Fruit fly (Drosophila melanogaster) whole organism, embryonic: Measurements from ENCODE around the gene CG7914.

ENCODE experiments used
- CG10267 ChIP-seq: fragments of 200-800 bp; sonication (Bioruptor generic); optimal IDR thresholded peaks from 2 replicates; lab custom pipeline; 2018; ENCODE audit warnings: missing biosample characterization, mild to moderate bottlenecking, missing genetic modification characterization, moderate library complexity
- CG10274 ChIP-seq: fragments of 200-800 bp; sonication (Bioruptor generic); optimal IDR thresholded peaks from 3 replicates; lab custom pipeline; 2017; ENCODE audit warnings: missing biosample characterization, mild to moderate bottlenecking, missing genetic modification characterization
- CG10979 ChIP-seq: fragments of 200-800 bp; sonication (Bioruptor generic); optimal IDR thresholded peaks from 2 replicates; lab custom pipeline; 2018; ENCODE audit warnings: missing biosample characterization, mild to moderate bottlenecking, missing genetic modification characterization, moderate library complexity
- CG11723 ChIP-seq: fragments of 200-800 bp; sonication (Bioruptor generic); optimal IDR thresholded peaks from 2 replicates; lab custom pipeline; 2017; ENCODE audit warnings: missing biosample characterization, mild to moderate bottlenecking, missing genetic modification characterization
- CG12391 ChIP-seq: fragments of 200-800 bp; sonication (Bioruptor generic); optimal IDR thresholded peaks from 3 replicates; lab custom pipeline; 2018; ENCODE audit warnings: missing biosample characterization, mild to moderate bottlenecking, missing genetic modification characterization, moderate library complexity
- CG13424 ChIP-seq: fragments of 200-800 bp; sonication (Bioruptor generic); optimal IDR thresholded peaks from 2 replicates; lab custom pipeline; 2019; ENCODE audit warnings: missing biosample characterization, mild to moderate bottlenecking, missing genetic modification characterization, moderate library complexity
- CG15601 ChIP-seq: fragments of 200-800 bp; sonication (Bioruptor generic); optimal IDR thresholded peaks from 3 replicates; lab custom pipeline; 2019; ENCODE audit warnings: missing biosample characterization, mild to moderate bottlenecking, missing genetic modification characterization, moderate library complexity
- CG17385 ChIP-seq: fragments of 200-800 bp; sonication (Bioruptor generic); optimal IDR thresholded peaks from 3 replicates; lab custom pipeline; 2018; ENCODE audit warnings: missing biosample characterization, mild to moderate bottlenecking, missing genetic modification characterization
- CG2875 ChIP-seq: fragments of 200-800 bp; sonication (Bioruptor generic); optimal IDR thresholded peaks from 2 replicates; lab custom pipeline; 2017; ENCODE audit warnings: missing biosample characterization, mild to moderate bottlenecking, missing genetic modification characterization, missing genetic modification reagents
- CG31388 ChIP-seq: fragments of 200-800 bp; sonication (Bioruptor generic); optimal IDR thresholded peaks from 2 replicates; lab custom pipeline; 2016; ENCODE audit warnings: missing biosample characterization, missing genetic modification characterization
- CG3407 ChIP-seq: fragments of 200-800 bp; sonication (Bioruptor generic); optimal IDR thresholded peaks from 2 replicates; lab custom pipeline; 2018; ENCODE audit warnings: missing biosample characterization, mild to moderate bottlenecking, missing genetic modification characterization
- CG4730 ChIP-seq: fragments of 200-800 bp; sonication (Bioruptor generic); IDR thresholded peaks from 2 replicates; pipeline ENCODE4 v1.3.6; 2022; ENCODE audit warnings: missing biosample characterization, missing genetic modification characterization
- CG7357 ChIP-seq: fragments of 200-800 bp; sonication (Bioruptor generic); IDR thresholded peaks from 3 replicates; pipeline ENCODE4 v1.3.6; 2022; ENCODE audit warnings: missing biosample characterization, missing genetic modification characterization
- CG7839 ChIP-seq: fragments of 200-800 bp; sonication (Bioruptor generic); optimal IDR thresholded peaks from 3 replicates; lab custom pipeline; 2018; ENCODE audit warnings: missing biosample characterization, mild to moderate bottlenecking, missing genetic modification characterization, moderate library complexity
- CG7963 ChIP-seq: fragments of 200-800 bp; sonication (Bioruptor generic); IDR thresholded peaks from 3 replicates; pipeline ENCODE4 v1.3.6; 2022; ENCODE audit warnings: missing biosample characterization, missing genetic modification characterization; ENCODE audit not compliant: partially characterized antibody
- CG8281 ChIP-seq: fragments of 200-800 bp; sonication (Bioruptor generic); optimal IDR thresholded peaks from 2 replicates; lab custom pipeline; 2018; ENCODE audit warnings: missing biosample characterization, mild to moderate bottlenecking, missing genetic modification characterization, moderate library complexity
- CG8388 ChIP-seq: fragments of 200-800 bp; sonication (Bioruptor generic); optimal IDR thresholded peaks from 2 replicates; lab custom pipeline; 2019; ENCODE audit warnings: missing biosample characterization, mild to moderate bottlenecking, missing genetic modification characterization, moderate library complexity
- CoRest ChIP-seq: fragments of 200-800 bp; sonication (Bioruptor generic); optimal IDR thresholded peaks from 3 replicates; lab custom pipeline; 2018; ENCODE audit warnings: missing biosample characterization, mild to moderate bottlenecking, missing genetic modification characterization, moderate library complexity
- D ChIP-seq, 2 experiments: fragments of 200-800 bp in 1 of 2; fragments of >200 bp in 1 of 2; sonication (Bioruptor generic) in 1 of 2; optimal IDR thresholded peaks; 2 replicates in 1 of 2; 3 replicates in 1 of 2; lab custom pipeline; 2017; ENCODE audit warnings: mild to moderate bottlenecking in 1 of 2, missing biosample characterization in 1 of 2, missing genetic modification characterization in 1 of 2, missing genetic modification reagents in 1 of 2
- D19A ChIP-seq: fragments of 200-800 bp; optimal IDR thresholded peaks from 3 replicates; lab custom pipeline; 2019; ENCODE audit warnings: missing biosample characterization, mild to moderate bottlenecking, missing genetic modification characterization, moderate library complexity
- Dfd ChIP-seq, 2 experiments: fragments of >200 bp; optimal IDR thresholded peaks; 2 replicates each; lab custom pipeline; 2017; ENCODE audit warnings: missing biosample characterization in 2 of 2, missing genetic modification characterization in 2 of 2
- Dip3 ChIP-seq: fragments of 200-800 bp; sonication (Bioruptor generic); optimal IDR thresholded peaks from 3 replicates; lab custom pipeline; 2016; ENCODE audit warnings: missing biosample characterization, missing genetic modification characterization
- Ets97D ChIP-seq: fragments of 200-800 bp; sonication (Bioruptor generic); optimal IDR thresholded peaks from 3 replicates; lab custom pipeline; 2016; ENCODE audit warnings: missing biosample characterization, missing genetic modification characterization
- Fer3 ChIP-seq: fragments of 200-800 bp; sonication (Bioruptor generic); optimal IDR thresholded peaks from 2 replicates; lab custom pipeline; 2018; ENCODE audit warnings: missing biosample characterization, mild to moderate bottlenecking, missing genetic modification characterization, moderate library complexity
- H2.0 ChIP-seq: fragments of 200-800 bp; sonication (Bioruptor generic); IDR thresholded peaks from 2 replicates; pipeline ENCODE4 v1.3.6; 2022; ENCODE audit warnings: missing biosample characterization, missing genetic modification characterization
- HLH4C ChIP-seq: fragments of 200-800 bp; sonication (Bioruptor generic); IDR thresholded peaks from 3 replicates; pipeline ENCODE4 v1.3.6; 2022; ENCODE audit warnings: missing biosample characterization, missing genetic modification characterization; ENCODE audit not compliant: partially characterized antibody
- Hey ChIP-seq: fragments of 200-800 bp; sonication (Bioruptor generic); optimal IDR thresholded peaks from 3 replicates; lab custom pipeline; 2018; ENCODE audit warnings: missing biosample characterization, mild to moderate bottlenecking, missing genetic modification characterization
- Hr78 ChIP-seq, 2 experiments: fragments of 200-800 bp in 1 of 2; fragments of >200 bp in 1 of 2; sonication (Bioruptor generic) in 1 of 2; optimal IDR thresholded peaks; 2 replicates each; lab custom pipeline; 2017 to 2019; ENCODE audit warnings: missing biosample characterization in 2 of 2, missing genetic modification characterization in 2 of 2, mild to moderate bottlenecking in 1 of 2, moderate library complexity in 1 of 2
- Mes4 ChIP-seq: fragments of 200-800 bp; sonication (Bioruptor generic); optimal IDR thresholded peaks from 2 replicates; lab custom pipeline; 2016; ENCODE audit warnings: missing biosample characterization, missing genetic modification characterization
- NFAT ChIP-seq: fragments of 200-800 bp; sonication (Bioruptor generic); IDR thresholded peaks from 2 replicates; pipeline ENCODE4 v1.3.6; 2022; ENCODE audit warnings: missing biosample characterization, missing genetic modification characterization
- Oli ChIP-seq: fragments of 200-800 bp; sonication (Bioruptor generic); optimal IDR thresholded peaks from 2 replicates; lab custom pipeline; 2018; ENCODE audit warnings: missing biosample characterization, mild to moderate bottlenecking, missing genetic modification characterization, moderate library complexity
- Optix ChIP-seq: fragments of 200-800 bp; sonication (Bioruptor generic); IDR thresholded peaks from 3 replicates; pipeline ENCODE4 v1.3.6; 2022; ENCODE audit warnings: missing biosample characterization, missing genetic modification characterization
- Sox100B ChIP-seq: fragments of 200-800 bp; sonication (Bioruptor generic); optimal IDR thresholded peaks from 3 replicates; lab custom pipeline; 2018; ENCODE audit warnings: missing biosample characterization, mild to moderate bottlenecking, missing genetic modification characterization
- ato ChIP-seq: fragments of 200-800 bp; sonication (Bioruptor generic); IDR thresholded peaks from 2 replicates; pipeline ENCODE4 v1.3.6; 2022; ENCODE audit warnings: missing biosample characterization, missing genetic modification characterization; ENCODE audit not compliant: partially characterized antibody
- br ChIP-seq: fragments of >200 bp; optimal IDR thresholded peaks from 2 replicates; lab custom pipeline; 2017
- bsh ChIP-seq, 2 experiments: fragments of 200-800 bp; sonication (Bioruptor generic); optimal IDR thresholded peaks; 2 replicates each; lab custom pipeline; 2017 to 2018; ENCODE audit warnings: mild to moderate bottlenecking in 2 of 2, missing biosample characterization in 2 of 2, missing genetic modification characterization in 2 of 2, moderate library complexity in 1 of 2
- dmrt99B ChIP-seq: fragments of 200-800 bp; sonication (Bioruptor generic); optimal IDR thresholded peaks from 2 replicates; lab custom pipeline; 2018; ENCODE audit warnings: missing biosample characterization, mild to moderate bottlenecking, missing genetic modification characterization, moderate library complexity
- gce ChIP-seq: fragments of 200-800 bp; sonication (Bioruptor generic); IDR thresholded peaks from 3 replicates; pipeline ENCODE4 v1.3.6; 2022; ENCODE audit warnings: missing biosample characterization, missing genetic modification characterization
- gem ChIP-seq: fragments of 200-800 bp; sonication (Bioruptor generic); optimal IDR thresholded peaks from 2 replicates; lab custom pipeline; 2019; ENCODE audit warnings: missing biosample characterization, mild to moderate bottlenecking, missing genetic modification characterization, moderate library complexity
- gsb-n ChIP-seq: fragments of 200-800 bp; sonication (Bioruptor generic); optimal IDR thresholded peaks from 3 replicates; lab custom pipeline; 2018; ENCODE audit warnings: missing biosample characterization, mild to moderate bottlenecking, missing genetic modification characterization
- hkb ChIP-seq, 2 experiments: fragments of 200-800 bp in 1 of 2; fragments of >200 bp in 1 of 2; sonication (Bioruptor generic) in 1 of 2; IDR thresholded peaks in 1 of 2; optimal IDR thresholded peaks in 1 of 2; 2 replicates each; pipeline versions ENCODE4 v1.3.6 to Lab custom; 2017 to 2022; ENCODE audit warnings: missing biosample characterization in 1 of 2, missing genetic modification characterization in 1 of 2
- lbe ChIP-seq: fragments of 200-800 bp; sonication (Bioruptor generic); optimal IDR thresholded peaks from 2 replicates; lab custom pipeline; 2016; ENCODE audit warnings: missing biosample characterization, mild to moderate bottlenecking, missing genetic modification characterization
- seq ChIP-seq: fragments of 200-800 bp; sonication (Bioruptor generic); IDR thresholded peaks from 2 replicates; pipeline ENCODE4 v1.3.6; 2022; ENCODE audit warnings: missing biosample characterization, missing genetic modification characterization
- unpg ChIP-seq: fragments of 200-800 bp; sonication (Bioruptor generic); optimal IDR thresholded peaks from 3 replicates; lab custom pipeline; 2018; ENCODE audit warnings: missing biosample characterization, mild to moderate bottlenecking, missing genetic modification characterization, moderate library complexity
- z ChIP-seq: fragments of 200-800 bp; sonication (Bioruptor generic); IDR thresholded peaks from 3 replicates; pipeline ENCODE4 v1.3.6; 2022; ENCODE audit warnings: missing biosample characterization, missing genetic modification characterization

The CG7914 gene

DNA sequence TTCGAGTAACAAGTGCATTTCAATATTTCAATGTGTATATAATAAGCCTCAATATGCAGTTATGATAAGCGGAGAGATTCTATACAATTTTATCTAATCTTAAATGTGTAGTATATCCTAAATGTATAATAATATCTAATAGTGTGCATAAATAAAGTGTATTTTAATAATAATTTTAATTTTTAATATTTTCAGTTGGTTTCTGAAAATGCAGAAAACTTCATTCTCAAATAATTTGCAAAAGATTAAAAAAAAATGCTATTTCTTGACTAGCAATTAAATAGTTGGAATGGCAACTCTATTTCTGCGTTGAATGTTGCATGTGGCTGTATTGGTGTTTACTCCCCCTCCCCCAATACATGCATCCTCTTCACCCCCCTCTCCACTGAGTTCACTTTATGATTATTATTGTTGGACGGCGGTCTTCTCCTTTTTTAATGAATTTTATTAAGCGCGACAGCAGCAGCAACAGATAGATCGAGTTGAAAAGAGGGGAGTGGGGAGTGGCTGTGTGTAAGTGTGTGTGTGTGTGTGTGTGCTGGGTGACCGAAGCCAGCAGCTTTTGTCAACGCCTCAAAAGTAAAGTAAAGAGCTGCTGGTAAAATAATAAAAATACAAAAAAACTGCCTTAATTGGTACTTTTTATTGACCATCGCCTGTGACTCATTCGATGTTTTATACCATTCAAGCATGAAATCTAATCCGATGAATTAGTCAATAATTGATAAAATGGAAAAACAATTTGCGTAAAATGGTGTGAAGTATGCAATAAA, 32.4 kb downstream of the CG7914 start (continued):
- no peak for TF ChIP-seq CG4730
- 0 out of 3 replicates have a peak, but pooled peaks have one; percentile 19 for TF ChIP-seq z (GFP tag; lab: Robert Waterston, UW)
- no peak for TF ChIP-seq CG7357 (GFP tag; lab: Robert Waterston, UW)
- no peak for TF ChIP-seq br (lab: Kevin White, UChicago)
- TF ChIP-seq Optix (GFP tag; lab: Robert Waterston, UW), result no peak

DNA sequence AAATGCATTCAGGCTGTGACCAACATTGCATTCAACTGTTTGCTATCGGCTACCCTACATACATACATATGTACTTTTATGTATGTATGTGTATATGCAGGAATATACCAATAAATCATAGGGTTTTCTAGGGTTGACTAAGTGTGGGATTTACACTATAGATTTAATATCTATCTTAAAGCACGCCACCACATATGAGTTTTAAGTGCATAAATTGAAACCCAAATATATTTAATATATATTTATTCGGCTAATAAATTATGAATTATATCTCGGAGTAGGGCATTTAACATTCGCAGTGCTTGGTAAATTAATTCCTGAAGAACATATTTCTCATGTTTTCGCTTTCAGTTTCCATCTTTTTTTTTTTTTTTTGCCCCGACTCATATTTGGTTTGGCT, 33.3 kb downstream of the CG7914 start:
- TF ChIP-seq D (optimal IDR thresholded peaks at IDR 0.05; lab: Kevin White, UChicago), result no peak
- TF ChIP-seq D (GFP tag; optimal IDR thresholded peaks at IDR 0.05; lab: Kevin White, UChicago), result peak; percentile 15
- peak; percentile 49 for TF ChIP-seq dmrt99B (tag; lab: Kevin White, UChicago)
- TF ChIP-seq CG10267, result peak; percentile 29
- no peak for TF ChIP-seq gce (GFP tag; lab: Robert Waterston, UW)
- TF ChIP-seq CG2875 (GFP tag; lab: Kevin White, UChicago), result peak; percentile 15
- TF ChIP-seq lbe (GFP tag; lab: Kevin White, UChicago), result peak; percentile 38
- no peak for TF ChIP-seq HLH4C (GFP tag; lab: Robert Waterston, UW)
- TF ChIP-seq seq (GFP tag; lab: Robert Waterston, UW), result no peak
- TF ChIP-seq gsb-n (tag; lab: Kevin White, UChicago), result peak; percentile 20
- TF ChIP-seq CG12391, result peak; percentile 35
- peak; percentile 59 for TF ChIP-seq CG10979 (tag; lab: Kevin White, UChicago)
- peak; percentile 19 for TF ChIP-seq Sox100B (GFP tag; lab: Kevin White, UChicago)
- TF ChIP-seq CG11723 (GFP tag; lab: Kevin White, UChicago), result no peak
- no peak for TF ChIP-seq hkb (optimal IDR thresholded peaks at IDR 0.05; lab: Kevin White, UChicago)
- TF ChIP-seq hkb (GFP tag; IDR thresholded peaks at IDR 0.05; lab: Robert Waterston, UW), result no peak
- TF ChIP-seq Oli (tag; lab: Kevin White, UChicago), result peak; percentile 1
- peak; percentile 38 for TF ChIP-seq CG17385
- peak; percentile 69 for TF ChIP-seq gem (tag; lab: Kevin White, UChicago)
- peak; percentile 35 for TF ChIP-seq CG8388 (GFP tag; lab: Kevin White, UChicago)
- TF ChIP-seq Ets97D, result no peak
- no peak for TF ChIP-seq Fer3 (tag; lab: Kevin White, UChicago)
- no peak for TF ChIP-seq Mes4 (GFP tag; lab: Kevin White, UChicago)
- peak; percentile 52 for TF ChIP-seq unpg
- no peak for TF ChIP-seq ato (GFP tag; lab: Robert Waterston, UW)
- 0 out of 2 replicates have a peak, but pooled peaks have one; percentile 24 for TF ChIP-seq H2.0 (GFP tag; lab: Robert Waterston, UW)
- no peak for TF ChIP-seq Dip3 (GFP tag; lab: Kevin White, UChicago)
- TF ChIP-seq CG15601 (tag; lab: Kevin White, UChicago), result peak; percentile 21
- TF ChIP-seq CG8281 (tag; lab: Kevin White, UChicago), result no peak
- TF ChIP-seq Dfd (GFP tag; optimal IDR thresholded peaks at IDR 0.05; lab: Kevin White, UChicago), result no peak
- TF ChIP-seq CG31388 (GFP tag; lab: Kevin White, UChicago), result no peak
- peak; percentile 25 for TF ChIP-seq CoRest (tag; lab: Kevin White, UChicago)
- TF ChIP-seq Hr78 (GFP tag; optimal IDR thresholded peaks at IDR 0.05; lab: Kevin White, UChicago), result no peak
- peak; percentile 35 for TF ChIP-seq CG10274 (GFP tag; lab: Kevin White, UChicago)
- peak; percentile 10 for TF ChIP-seq CG13424 (tag; lab: Kevin White, UChicago)
- TF ChIP-seq NFAT (GFP tag; lab: Robert Waterston, UW), result no peak
- TF ChIP-seq CG4730, result no peak
- TF ChIP-seq Hey (tag; lab: Kevin White, UChicago), result no peak
- TF ChIP-seq bsh (GFP tag; optimal IDR thresholded peaks at IDR 0.05; lab: Kevin White, UChicago), result peak; percentile 55 to 65
- TF ChIP-seq CG7839, result peak; percentile 50
- no peak for TF ChIP-seq CG3407 (GFP tag; lab: Kevin White, UChicago)
- TF ChIP-seq CG7963, result no peak
- TF ChIP-seq D19A (tag; lab: Kevin White, UChicago), result peak; percentile 96
